Fruit fly (Drosophila melanogaster) whole organism, wandering third instar larva: Measurements from ENCODE around the gene Vha100-1.

ENCODE experiments used
- CG32264 ChIP-seq: fragments of 200-800 bp; sonication (Bioruptor generic); optimal IDR thresholded peaks from 2 replicates; lab custom pipeline; 2016; ENCODE audit warnings: missing biosample characterization, missing genetic modification characterization
- CG9705 ChIP-seq: fragments of 200-800 bp; sonication (Bioruptor generic); optimal IDR thresholded peaks from 2 replicates; lab custom pipeline; 2018; ENCODE audit warnings: missing biosample characterization, mild to moderate bottlenecking, missing genetic modification characterization
- Dif ChIP-seq: fragments of 200-275, 200-300 bp; sonication (Bioruptor generic); optimal IDR thresholded peaks from 2 replicates; lab custom pipeline; 2018; ENCODE audit warnings: missing biosample characterization, missing genetic modification characterization; ENCODE audit not compliant: partially characterized antibody
- Hr78 ChIP-seq: fragments of >200 bp; optimal IDR thresholded peaks from 2 replicates; lab custom pipeline; 2017; ENCODE audit warnings: missing biosample characterization, missing genetic modification characterization
- Myc ChIP-seq: fragments of >200 bp; optimal IDR thresholded peaks from 2 replicates; lab custom pipeline; 2017
- fru ChIP-seq: fragments of 200-800 bp; sonication (Bioruptor generic); optimal IDR thresholded peaks from 3 replicates; lab custom pipeline; 2016; ENCODE audit warnings: missing biosample characterization, mild to moderate bottlenecking, missing genetic modification characterization
- lola ChIP-seq: fragments of >200 bp; optimal IDR thresholded peaks from 2 replicates; lab custom pipeline; 2017; ENCODE audit warnings: missing biosample characterization, missing genetic modification characterization
- psq ChIP-seq: fragments of 200-800 bp; sonication (Bioruptor generic); optimal IDR thresholded peaks from 3 replicates; lab custom pipeline; 2017; ENCODE audit warnings: missing biosample characterization, mild to moderate bottlenecking, missing genetic modification characterization, moderate library complexity
- woc ChIP-seq: sonication (Bioruptor generic); optimal IDR thresholded peaks from 2 replicates; lab custom pipeline; 2016; ENCODE audit warnings: missing biosample characterization, mild to moderate bottlenecking, missing genetic modification characterization

DNA sequence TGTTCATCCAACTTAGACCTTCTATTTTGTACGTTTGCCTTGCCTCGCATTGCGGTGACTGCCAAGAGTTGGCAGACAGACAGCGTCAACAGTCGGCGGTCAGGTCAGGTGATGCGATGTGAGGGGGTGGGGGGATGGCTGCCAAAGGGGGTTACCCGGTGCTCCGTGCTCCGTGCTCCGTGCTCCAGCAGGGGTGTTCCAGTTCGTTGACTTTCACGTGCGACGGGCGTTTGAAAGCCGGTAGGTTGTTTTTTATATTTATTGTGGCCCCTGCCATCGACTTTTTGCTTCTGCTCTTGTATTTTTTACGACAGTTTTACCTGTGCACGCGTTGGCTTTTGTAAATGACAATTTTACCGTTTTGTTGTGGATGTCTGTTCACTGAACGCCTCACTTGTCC lies 49.0 kb upstream of the Vha100-1 start:
- TF ChIP-seq fru (GFP tag; lab: Kevin White, UChicago) = no peak
- TF ChIP-seq Myc (lab: Kevin White, UChicago) = no peak
- TF ChIP-seq CG32264 (GFP tag; lab: Kevin White, UChicago) = no peak
- no peak for TF ChIP-seq Dif
- TF ChIP-seq woc (GFP tag; lab: Kevin White, UChicago) = no peak
- TF ChIP-seq CG9705 (GFP tag; lab: Kevin White, UChicago) = no peak
- no peak for TF ChIP-seq lola
- no peak for TF ChIP-seq Hr78 (GFP tag; lab: Kevin White, UChicago)
- TF ChIP-seq psq = no peak
